Worm (Caenorhabditis elegans): ENCODE results near the gene aly-1.

Gene aly-1

ce11 chrIV:9117700-9118099 is 9.0 kb downstream of the aly-1 start:
- TF ChIP-seq snpc-4 (tag; optimal IDR thresholded peaks at IDR 0.05): no peak
- no peak for TF ChIP-seq ztf-11 (tag; optimal IDR thresholded peaks at IDR 0.05)
- no peak for TF ChIP-seq mab-5 (tag; optimal IDR thresholded peaks at IDR 0.05)
- TF ChIP-seq elt-3 (tag; optimal IDR thresholded peaks at IDR 0.05): no peak
- TF ChIP-seq nhr-28 (tag; optimal IDR thresholded peaks at IDR 0.05): no peak
- TF ChIP-seq ceh-39 (tag; optimal IDR thresholded peaks at IDR 0.05): no peak
- TF ChIP-seq sptf-1 (tag; optimal IDR thresholded peaks at IDR 0.05): no peak
- no peak for TF ChIP-seq M03D4.4 (tag; optimal IDR thresholded peaks at IDR 0.05)
- no peak for TF ChIP-seq ceh-43 (GFP tag; optimal IDR thresholded peaks at IDR 0.05)
- no peak for TF ChIP-seq ceh-83 (GFP tag; optimal IDR thresholded peaks at IDR 0.05)
- no peak for TF ChIP-seq bed-3 (GFP tag; optimal IDR thresholded peaks at IDR 0.05)
- TF ChIP-seq blmp-1 (tag; optimal IDR thresholded peaks at IDR 0.05): no peak
- TF ChIP-seq ces-1 (GFP tag; optimal IDR thresholded peaks at IDR 0.05): no peak
- TF ChIP-seq unc-62 (GFP tag; optimal IDR thresholded peaks at IDR 0.05): no peak
- TF ChIP-seq mep-1 (tag; optimal IDR thresholded peaks at IDR 0.05): no peak
- TF ChIP-seq lin-13 (tag; optimal IDR thresholded peaks at IDR 0.05): no peak
- no peak for TF ChIP-seq hlh-1 (tag; optimal IDR thresholded peaks at IDR 0.05)
- TF ChIP-seq unc-120 (tag; optimal IDR thresholded peaks at IDR 0.05; ENCODE audit: poor library complexity, severe bottlenecking): no peak

ce11 chrIV:9118348-9118747 is 9.6 kb downstream of the aly-1 start:
- no peak for TF ChIP-seq lin-32 (GFP tag; optimal IDR thresholded peaks at IDR 0.05)

ce11 chrIV:9118792-9119191 is 10.1 kb downstream of the aly-1 start, which contains the start of gene nrfl-1:
nrfl-1 (plus strand) TSS chrIV:9119092.
- TF ChIP-seq blmp-1 (tag; optimal IDR thresholded peaks at IDR 0.05) (no peak), ceh-39 (tag; optimal IDR thresholded peaks at IDR 0.05) (no peak), lin-32 (GFP tag; optimal IDR thresholded peaks at IDR 0.05) (no peak), ham-2 (GFP tag; optimal IDR thresholded peaks at IDR 0.05) (no peak), zip-8 (tag; optimal IDR thresholded peaks at IDR 0.05) (no peak), unc-62 (GFP tag; optimal IDR thresholded peaks at IDR 0.05) (no peak), ceh-83 (GFP tag; optimal IDR thresholded peaks at IDR 0.05) (no peak), lin-13 (tag; optimal IDR thresholded peaks at IDR 0.05) (no peak), drap-1 (GFP tag; optimal IDR thresholded peaks at IDR 0.05) (no peak), mls-2 (tag; optimal IDR thresholded peaks at IDR 0.05) (no peak), elt-3 (tag; optimal IDR thresholded peaks at IDR 0.05) (no peak), elt-1 (tag; optimal IDR thresholded peaks at IDR 0.05; ENCODE audit: borderline replicate concordance, insufficient read depth) (no peak), flh-1 (GFP tag; optimal IDR thresholded peaks at IDR 0.05) (no peak), nhr-2 (tag; optimal IDR thresholded peaks at IDR 0.05) (no peak), pha-4 (tag; optimal IDR thresholded peaks at IDR 0.05) (no peak), bed-3 (GFP tag; optimal IDR thresholded peaks at IDR 0.05) (no peak), hlh-1 (tag; optimal IDR thresholded peaks at IDR 0.05) (no peak), M03D4.4 (tag; optimal IDR thresholded peaks at IDR 0.05) (no peak)

DNA sequence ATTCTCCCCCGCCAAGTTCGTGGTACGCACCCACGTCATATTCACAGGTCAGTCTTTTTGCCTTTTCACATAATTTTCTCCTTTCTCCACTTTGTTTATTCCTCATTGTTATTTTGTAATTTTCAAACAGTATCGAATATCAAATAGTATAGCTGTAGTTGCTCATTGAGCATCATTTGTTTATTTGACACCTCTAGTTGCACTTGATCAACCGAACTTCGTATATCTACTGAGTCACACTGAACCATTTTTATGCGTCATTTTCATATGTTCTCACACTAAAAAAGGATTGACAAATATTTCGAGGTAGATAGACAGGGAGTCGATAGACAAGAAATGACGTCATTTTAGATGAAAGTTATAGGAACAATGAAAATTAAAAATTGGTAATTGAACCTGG is 11.5 kb downstream of the aly-1 start:
- TF ChIP-seq bed-3 (GFP tag; optimal IDR thresholded peaks at IDR 0.05) (no peak), zip-8 (tag; optimal IDR thresholded peaks at IDR 0.05) (peak; percentile 26)

DNA sequence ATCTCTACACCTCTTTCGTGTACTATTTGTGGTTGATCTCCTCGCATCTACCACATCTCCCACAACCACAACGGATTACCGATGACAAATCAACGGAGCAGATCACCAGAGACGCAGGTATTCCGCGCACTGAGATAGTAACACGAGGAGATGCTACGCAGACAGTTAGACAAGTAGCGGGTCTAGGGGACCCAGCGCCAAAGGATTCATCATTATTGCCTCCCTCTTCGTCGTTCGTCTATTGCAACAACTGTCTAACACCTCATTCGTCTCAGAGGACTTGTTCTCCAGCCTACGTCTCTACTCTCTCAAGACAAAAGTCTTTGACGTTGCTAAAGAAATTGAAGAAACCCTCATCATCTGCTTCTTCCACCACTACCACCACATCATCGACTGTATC is 12.8 kb downstream of the aly-1 start:
- TF ChIP-seq ztf-11 (tag; optimal IDR thresholded peaks at IDR 0.05): no peak
- no peak for TF ChIP-seq bed-3 (GFP tag; optimal IDR thresholded peaks at IDR 0.05)
- peak; percentile 4 for TF ChIP-seq mep-1 (tag; optimal IDR thresholded peaks at IDR 0.05)
- no peak for TF ChIP-seq mls-2 (tag; optimal IDR thresholded peaks at IDR 0.05)
- TF ChIP-seq ceh-83 (GFP tag; optimal IDR thresholded peaks at IDR 0.05): no peak
- no peak for TF ChIP-seq ceh-43 (GFP tag; optimal IDR thresholded peaks at IDR 0.05)
- peak; percentile 54 for TF ChIP-seq hlh-1 (tag; optimal IDR thresholded peaks at IDR 0.05)

ce11 chrIV:9130605-9131004 is 21.9 kb downstream of the aly-1 start:
- no peak for TF ChIP-seq ceh-43 (GFP tag; optimal IDR thresholded peaks at IDR 0.05)
- no peak for TF ChIP-seq lsy-2 (tag; optimal IDR thresholded peaks at IDR 0.05)
- TF ChIP-seq drap-1 (GFP tag; optimal IDR thresholded peaks at IDR 0.05): no peak
- no peak for TF ChIP-seq zip-8 (tag; optimal IDR thresholded peaks at IDR 0.05)
- TF ChIP-seq ces-1 (GFP tag; optimal IDR thresholded peaks at IDR 0.05): no peak
- no peak for TF ChIP-seq elt-3 (tag; optimal IDR thresholded peaks at IDR 0.05)
- no peak for TF ChIP-seq M03D4.4 (tag; optimal IDR thresholded peaks at IDR 0.05)
- no peak for TF ChIP-seq bed-3 (GFP tag; optimal IDR thresholded peaks at IDR 0.05)
- TF ChIP-seq lin-32 (GFP tag; optimal IDR thresholded peaks at IDR 0.05): no peak
- TF ChIP-seq ceh-39 (tag; optimal IDR thresholded peaks at IDR 0.05): no peak
